Fruit fly (Drosophila melanogaster): ENCODE results near the gene CG14397.

Gene CG14397

dm6 chr2L:21090958-21091357 is at the start of gene CG14397:
Gene CG14397 (plus strand): TSS chr2L:21091227.
- TF ChIP-seq ttk (optimal IDR thresholded peaks at IDR 0.05), result no peak
- no peak for TF ChIP-seq Myc (optimal IDR thresholded peaks at IDR 0.05)
- TF ChIP-seq insv (optimal IDR thresholded peaks at IDR 0.05), result no peak
- no peak for TF ChIP-seq Sin3A (optimal IDR thresholded peaks at IDR 0.05)
- TF ChIP-seq h (optimal IDR thresholded peaks at IDR 0.05), result no peak
- TF ChIP-seq psq (optimal IDR thresholded peaks at IDR 0.05), result no peak

- no peak for TF ChIP-seq h (optimal IDR thresholded peaks at IDR 0.05)
- no peak for TF ChIP-seq Sin3A (optimal IDR thresholded peaks at IDR 0.05)
- no peak for TF ChIP-seq Myc (optimal IDR thresholded peaks at IDR 0.05)
- no peak for TF ChIP-seq ttk (optimal IDR thresholded peaks at IDR 0.05)
- TF ChIP-seq psq (optimal IDR thresholded peaks at IDR 0.05), result no peak
- TF ChIP-seq insv (optimal IDR thresholded peaks at IDR 0.05), result no peak
Observed at dm6 chr2L:21051873-21052736, 38.9 kb upstream of the CG14397 start, which contains the start of gene CG42238. Gene CG42238 (minus strand): TSS chr2L:21052164.

dm6 chr2L:21052783-21053463 is 38.1 kb upstream of the CG14397 start, which contains the start of gene Itgbn:
Gene Itgbn (plus strand): TSS chr2L:21053033.
- TF ChIP-seq insv (optimal IDR thresholded peaks at IDR 0.05) (no peak), Sin3A (optimal IDR thresholded peaks at IDR 0.05) (no peak), psq (optimal IDR thresholded peaks at IDR 0.05) (no peak), ttk (optimal IDR thresholded peaks at IDR 0.05) (no peak), h (optimal IDR thresholded peaks at IDR 0.05) (no peak), Myc (optimal IDR thresholded peaks at IDR 0.05) (no peak)

dm6 chr2L:21053623-21054022 is 37.4 kb upstream of the CG14397 start:
- TF ChIP-seq psq (optimal IDR thresholded peaks at IDR 0.05) (no peak), Myc (optimal IDR thresholded peaks at IDR 0.05) (no peak), ttk (optimal IDR thresholded peaks at IDR 0.05) (no peak), Sin3A (optimal IDR thresholded peaks at IDR 0.05) (no peak), h (optimal IDR thresholded peaks at IDR 0.05) (no peak), insv (optimal IDR thresholded peaks at IDR 0.05) (no peak)

- TF ChIP-seq Sin3A (optimal IDR thresholded peaks at IDR 0.05) (no peak), ttk (optimal IDR thresholded peaks at IDR 0.05) (no peak), h (optimal IDR thresholded peaks at IDR 0.05) (no peak), Myc (optimal IDR thresholded peaks at IDR 0.05) (no peak), insv (optimal IDR thresholded peaks at IDR 0.05) (no peak), psq (optimal IDR thresholded peaks at IDR 0.05) (no peak)
Observed at dm6 chr2L:21061591-21061990, 29.4 kb upstream of the CG14397 start.

dm6 chr2L:21062611-21063010 is 28.4 kb upstream of the CG14397 start:
- TF ChIP-seq insv (optimal IDR thresholded peaks at IDR 0.05) (no peak), ttk (optimal IDR thresholded peaks at IDR 0.05) (no peak), Myc (optimal IDR thresholded peaks at IDR 0.05) (no peak), Sin3A (optimal IDR thresholded peaks at IDR 0.05) (no peak), psq (optimal IDR thresholded peaks at IDR 0.05) (no peak), h (optimal IDR thresholded peaks at IDR 0.05) (no peak)

- TF ChIP-seq psq (optimal IDR thresholded peaks at IDR 0.05), result no peak
- no peak for TF ChIP-seq h (optimal IDR thresholded peaks at IDR 0.05)
Observed at dm6 chr2L:21065889-21066288, 25.1 kb upstream of the CG14397 start.

- no peak for TF ChIP-seq ttk (optimal IDR thresholded peaks at IDR 0.05)
- no peak for TF ChIP-seq psq (optimal IDR thresholded peaks at IDR 0.05)
- no peak for TF ChIP-seq h (optimal IDR thresholded peaks at IDR 0.05)
- TF ChIP-seq Myc (optimal IDR thresholded peaks at IDR 0.05), result no peak
Observed at dm6 chr2L:21067137-21067536, 23.9 kb upstream of the CG14397 start.

- no peak for TF ChIP-seq h (optimal IDR thresholded peaks at IDR 0.05)
- TF ChIP-seq Sin3A (optimal IDR thresholded peaks at IDR 0.05), result no peak
- no peak for TF ChIP-seq insv (optimal IDR thresholded peaks at IDR 0.05)
- no peak for TF ChIP-seq ttk (optimal IDR thresholded peaks at IDR 0.05)
- TF ChIP-seq Myc (optimal IDR thresholded peaks at IDR 0.05), result no peak
- no peak for TF ChIP-seq psq (optimal IDR thresholded peaks at IDR 0.05)
Observed at dm6 chr2L:21069776-21070175, 21.3 kb upstream of the CG14397 start.

dm6 chr2L:21070825-21071224 is 20.2 kb upstream of the CG14397 start:
- no peak for TF ChIP-seq insv (optimal IDR thresholded peaks at IDR 0.05)
- no peak for TF ChIP-seq ttk (optimal IDR thresholded peaks at IDR 0.05)
- no peak for TF ChIP-seq h (optimal IDR thresholded peaks at IDR 0.05)
- TF ChIP-seq psq (optimal IDR thresholded peaks at IDR 0.05), result no peak
- TF ChIP-seq Sin3A (optimal IDR thresholded peaks at IDR 0.05), result no peak
- no peak for TF ChIP-seq Myc (optimal IDR thresholded peaks at IDR 0.05)

- TF ChIP-seq insv (optimal IDR thresholded peaks at IDR 0.05) (no peak), h (optimal IDR thresholded peaks at IDR 0.05) (no peak), Myc (optimal IDR thresholded peaks at IDR 0.05) (no peak), ttk (optimal IDR thresholded peaks at IDR 0.05) (no peak), psq (optimal IDR thresholded peaks at IDR 0.05) (no peak), Sin3A (optimal IDR thresholded peaks at IDR 0.05) (no peak)
Observed at dm6 chr2L:21071435-21071834, 19.6 kb upstream of the CG14397 start, which contains the start of gene CG9265. Gene CG9265 (minus strand): TSS chr2L:21071502.

dm6 chr2L:21072389-21072788 is 18.6 kb upstream of the CG14397 start:
- TF ChIP-seq Myc (optimal IDR thresholded peaks at IDR 0.05) (no peak), psq (optimal IDR thresholded peaks at IDR 0.05) (no peak), Sin3A (optimal IDR thresholded peaks at IDR 0.05) (no peak), ttk (optimal IDR thresholded peaks at IDR 0.05) (no peak), h (optimal IDR thresholded peaks at IDR 0.05) (no peak), insv (optimal IDR thresholded peaks at IDR 0.05) (no peak)
